Fruit fly (Drosophila melanogaster): ENCODE data around the gene CG33322.

CG33322 gene

dm6 chr2L:20793881-20794280, 22.2 kb downstream of the CG33322 start (continued):
- TF ChIP-seq tna (GFP tag; IDR thresholded peaks at IDR 0.05; ENCODE audit: partially characterized antibody), result peak; percentile 49; the same call in 1 of the 2 replicates
- peak; percentile 8 for TF ChIP-seq CG6765 (GFP tag; optimal IDR thresholded peaks at IDR 0.05)
- TF ChIP-seq CG11398 (GFP tag; optimal IDR thresholded peaks at IDR 0.05), result peak; percentile 25
- TF ChIP-seq bbx (GFP tag; IDR thresholded peaks at IDR 0.05; ENCODE audit: partially characterized antibody), result peak; percentile 54
- TF ChIP-seq oc (tag; optimal IDR thresholded peaks at IDR 0.05), result peak; percentile 28
- peak; percentile 23 for TF ChIP-seq sug (tag; optimal IDR thresholded peaks at IDR 0.05)
- TF ChIP-seq CG15073 (GFP tag; optimal IDR thresholded peaks at IDR 0.05), result no peak
- peak; percentile 20 for TF ChIP-seq scrt (GFP tag; optimal IDR thresholded peaks at IDR 0.05)
- TF ChIP-seq CG16779 (GFP tag; IDR thresholded peaks at IDR 0.05), result peak; percentile 70
- peak; percentile 30; the same call in 1 of the 2 replicates for TF ChIP-seq NFAT (GFP tag; IDR thresholded peaks at IDR 0.05)
- peak; percentile 30 for TF ChIP-seq CG12071 (GFP tag; optimal IDR thresholded peaks at IDR 0.05)
- TF ChIP-seq Sry-δ (GFP tag; optimal IDR thresholded peaks at IDR 0.05), result no peak
- TF ChIP-seq Hr39 (optimal IDR thresholded peaks at IDR 0.05), result no peak
- TF ChIP-seq CG8290 (GFP tag; optimal IDR thresholded peaks at IDR 0.05), result no peak
- peak in 1 of 2 experiments; percentile 60 for TF ChIP-seq CG8290 (tag; optimal IDR thresholded peaks at IDR 0.05)
- TF ChIP-seq CG15514 (GFP tag; optimal IDR thresholded peaks at IDR 0.05), result peak; percentile 60
- TF ChIP-seq CG5180 (GFP tag; optimal IDR thresholded peaks at IDR 0.05), result peak; percentile 7
- TF ChIP-seq CG17359 (tag; optimal IDR thresholded peaks at IDR 0.05), result no peak
- TF ChIP-seq ci (GFP tag; IDR thresholded peaks at IDR 0.05), result peak; percentile 79
- no peak for TF ChIP-seq Ssrp (tag; optimal IDR thresholded peaks at IDR 0.05)
- TF ChIP-seq Trl (optimal IDR thresholded peaks at IDR 0.05), result peak; percentile 54 to 69
- TF ChIP-seq Trl (GFP tag; optimal IDR thresholded peaks at IDR 0.05), result peak; percentile 33
- TF ChIP-seq Deaf1 (tag; optimal IDR thresholded peaks at IDR 0.05), result peak; percentile 39
- TF ChIP-seq onecut (GFP tag; IDR thresholded peaks at IDR 0.05), result peak; percentile 32; the same call in 1 of the 2 replicates
- TF ChIP-seq CG7987 (GFP tag; optimal IDR thresholded peaks at IDR 0.05), result peak; percentile 23
- TF ChIP-seq Jarid2 (GFP tag; optimal IDR thresholded peaks at IDR 0.05), result peak; percentile 85
- peak; percentile 93 for TF ChIP-seq Med (GFP tag)
- peak; percentile 27; the same call in 1 of the 2 replicates for TF ChIP-seq CG32532 (GFP tag; IDR thresholded peaks at IDR 0.05)
- TF ChIP-seq Nf-YC (tag; optimal IDR thresholded peaks at IDR 0.05), result no peak
- TF ChIP-seq CG6791 (GFP tag; IDR thresholded peaks at IDR 0.05; ENCODE audit: partially characterized antibody), result no peak
- no peak for TF ChIP-seq Aef1 (GFP tag; IDR thresholded peaks at IDR 0.05)
- no peak for TF ChIP-seq gsb-n (tag; optimal IDR thresholded peaks at IDR 0.05)
- TF ChIP-seq wdn (GFP tag; IDR thresholded peaks at IDR 0.05), result 0 out of 2 replicates have a peak, but pooled peaks have one; percentile 14
- TF ChIP-seq z (GFP tag; IDR thresholded peaks at IDR 0.05), result peak; percentile 78
- peak; percentile 74 for TF ChIP-seq cg (GFP tag; optimal IDR thresholded peaks at IDR 0.05)
- TF ChIP-seq BEAF-32 (GFP tag; optimal IDR thresholded peaks at IDR 0.05), result peak; percentile 31
- peak; percentile 28; the same call in 1 of the 3 replicates for TF ChIP-seq ken (GFP tag; IDR thresholded peaks at IDR 0.05)
- no peak for TF ChIP-seq CG31441 (GFP tag; IDR thresholded peaks at IDR 0.05)
- TF ChIP-seq wek (GFP tag; optimal IDR thresholded peaks at IDR 0.05), result peak; percentile 18
- peak; percentile 39; the same call in 2 of the 3 replicates for TF ChIP-seq CG34224 (GFP tag; IDR thresholded peaks at IDR 0.05; ENCODE audit: partially characterized antibody)
- TF ChIP-seq her (GFP tag; optimal IDR thresholded peaks at IDR 0.05), result peak; percentile 45
- peak; percentile 40 for TF ChIP-seq nom (GFP tag; optimal IDR thresholded peaks at IDR 0.05)
- TF ChIP-seq CG10147 (GFP tag; optimal IDR thresholded peaks at IDR 0.05), result no peak
- peak; percentile 13 for TF ChIP-seq CG12299 (tag; optimal IDR thresholded peaks at IDR 0.05)
- TF ChIP-seq amos (GFP tag; IDR thresholded peaks at IDR 0.05; ENCODE audit: partially characterized antibody), result peak; percentile 44; the same call in 1 of the 2 replicates
- no peak for TF ChIP-seq CG10267 (tag; optimal IDR thresholded peaks at IDR 0.05)
- TF ChIP-seq HLHmδ (GFP tag; optimal IDR thresholded peaks at IDR 0.05), result peak; percentile 76
- TF ChIP-seq gfzf (GFP tag; optimal IDR thresholded peaks at IDR 0.05), result peak; percentile 17
- TF ChIP-seq sisA (GFP tag; IDR thresholded peaks at IDR 0.05), result no peak
- no peak for TF ChIP-seq usp (GFP tag; optimal IDR thresholded peaks at IDR 0.05)

All from whole organism, embryonic.